Fruit fly (Drosophila melanogaster): ENCODE measurements around the gene CG17380.

dm6 chr3R:23377288-23377687 is 26.2 kb downstream of the CG17380 start:
- TF ChIP-seq Sin3A (optimal IDR thresholded peaks at IDR 0.05) (no peak), H2.0 (GFP tag; IDR thresholded peaks at IDR 0.05) (no peak), grau (tag; optimal IDR thresholded peaks at IDR 0.05) (no peak), br (optimal IDR thresholded peaks at IDR 0.05) (no peak), CG3726 (GFP tag; IDR thresholded peaks at IDR 0.05) (no peak), ken (GFP tag; IDR thresholded peaks at IDR 0.05) (no peak), ap (GFP tag; IDR thresholded peaks at IDR 0.05) (no peak), CG15601 (tag; optimal IDR thresholded peaks at IDR 0.05) (no peak), usp (GFP tag; optimal IDR thresholded peaks at IDR 0.05) (no peak), Dip3 (GFP tag; optimal IDR thresholded peaks at IDR 0.05) (no peak), MESR4 (GFP tag; optimal IDR thresholded peaks at IDR 0.05) (no peak)

All from whole organism, embryonic.